Fruit fly (Drosophila melanogaster): Measurements from ENCODE around the gene CG14556.

CG14556 gene

DNA sequence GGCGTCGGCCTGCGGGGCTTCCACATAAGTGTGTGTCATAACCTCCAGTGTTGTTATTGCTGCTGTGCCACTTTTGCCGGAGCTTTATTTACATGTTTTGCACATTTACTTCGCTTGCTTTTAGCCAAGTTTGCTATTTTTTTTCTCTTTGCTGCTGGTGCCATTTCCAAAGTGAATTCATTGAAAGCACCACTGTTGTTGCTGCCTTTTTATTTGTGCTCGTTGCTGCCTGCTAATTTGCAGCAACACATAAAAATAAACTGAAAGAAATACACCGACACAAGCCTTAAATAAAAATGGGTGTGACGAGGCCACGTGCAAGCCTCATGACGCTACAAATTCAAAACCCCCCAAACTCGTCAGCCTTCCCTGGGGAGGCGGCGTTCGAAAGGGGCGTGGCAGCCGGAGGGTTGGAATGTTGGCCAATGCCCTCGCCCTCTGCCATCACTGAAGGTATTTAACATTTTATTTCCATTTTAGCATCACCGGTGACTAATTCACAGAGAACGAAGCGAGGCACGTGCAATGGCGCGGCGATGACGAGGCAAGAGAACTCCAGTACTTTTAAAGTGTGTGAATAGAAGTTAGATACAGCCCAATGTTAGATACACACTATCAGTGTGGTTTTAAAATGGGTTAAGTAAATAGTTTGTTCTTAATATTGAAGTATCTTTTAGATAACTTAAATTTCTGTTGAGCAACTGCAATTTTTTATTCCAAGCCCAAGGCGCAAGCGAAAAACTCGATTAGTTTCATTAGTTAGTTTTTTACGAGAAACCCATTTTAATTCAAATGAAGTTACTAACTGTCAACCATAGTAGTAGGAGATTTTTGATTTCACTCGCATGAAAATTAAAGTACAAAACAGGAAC lies at the start of gene CG14556:
TSS of gene CG14556 (plus strand) at position 822 of the 872 bp plus-strand sequence.
- no peak for TF ChIP-seq CG8478 (optimal IDR thresholded peaks at IDR 0.05)
- TF ChIP-seq CTCF (optimal IDR thresholded peaks at IDR 0.05) = no peak

dm6 chr3R:26081380-26081991 lies 45.0 kb upstream of the CG14556 start:
- TF ChIP-seq CG8478 (optimal IDR thresholded peaks at IDR 0.05) (no peak), CTCF (optimal IDR thresholded peaks at IDR 0.05) (no peak)

dm6 chr3R:26095551-26095950 lies 30.9 kb upstream of the CG14556 start:
- TF ChIP-seq CTCF (optimal IDR thresholded peaks at IDR 0.05) = no peak
- TF ChIP-seq CG8478 (optimal IDR thresholded peaks at IDR 0.05) = no peak

DNA sequence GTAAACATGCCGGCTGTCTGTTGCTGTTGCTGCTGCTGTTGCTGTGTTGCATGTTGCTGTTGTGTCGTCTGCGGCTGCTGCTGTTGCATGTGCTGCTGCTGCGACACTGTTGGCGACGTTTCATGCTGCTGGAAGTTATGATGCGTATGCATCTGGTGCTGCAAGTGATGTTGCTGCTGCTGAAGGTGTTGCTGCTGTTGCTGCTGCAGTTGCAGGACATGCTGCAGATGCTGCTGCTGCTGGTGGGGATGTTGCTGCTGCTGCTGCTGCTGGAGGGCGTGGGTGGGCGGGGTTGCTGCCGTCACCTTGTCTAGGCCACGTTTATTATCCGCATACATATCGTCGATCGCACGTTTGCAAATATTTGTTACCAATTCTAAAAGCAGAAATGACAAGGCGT lies 30.3 kb upstream of the CG14556 start:
- TF ChIP-seq CG8478 (optimal IDR thresholded peaks at IDR 0.05) = no peak
- TF ChIP-seq CTCF (optimal IDR thresholded peaks at IDR 0.05) = no peak

DNA sequence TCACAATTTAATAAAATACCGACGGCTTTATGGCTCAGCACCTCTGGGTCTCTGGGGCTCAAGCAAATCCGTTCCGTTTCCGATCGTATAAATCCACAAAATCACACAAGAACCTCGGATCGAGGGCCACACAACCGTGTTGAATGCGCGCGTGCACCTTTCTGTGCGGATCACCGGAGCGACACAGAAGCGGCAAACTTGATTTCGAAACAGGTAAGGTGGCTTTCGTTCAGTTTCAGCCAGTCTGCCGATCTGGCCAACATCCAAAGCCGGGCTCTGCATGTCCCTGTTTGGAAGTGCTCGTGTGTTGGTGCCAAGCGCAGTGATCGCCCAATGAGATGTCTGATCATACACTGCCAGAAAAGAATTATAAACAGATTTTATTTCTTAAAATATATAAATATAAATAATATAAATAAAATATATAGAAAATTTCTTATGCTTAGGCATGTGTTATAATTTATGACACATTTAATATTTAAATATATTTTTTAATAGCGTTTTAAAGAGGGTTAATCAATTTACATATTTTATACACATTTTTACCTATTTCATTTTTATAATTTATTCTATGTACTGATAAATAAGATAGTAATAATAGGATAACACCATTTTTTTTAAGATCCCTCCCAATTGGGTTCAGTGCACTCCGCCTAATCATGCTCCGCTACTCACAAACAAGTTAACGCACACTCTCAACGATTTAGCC lies 27.8 kb upstream of the CG14556 start, which contains the start of gene dysf:
TSS of gene dysf (minus strand) at position 210 of the 709 bp plus-strand sequence.
- no peak for TF ChIP-seq CG8478 (optimal IDR thresholded peaks at IDR 0.05)
- TF ChIP-seq CTCF (optimal IDR thresholded peaks at IDR 0.05) = no peak

dm6 chr3R:26099238-26099637 lies 27.2 kb upstream of the CG14556 start:
- TF ChIP-seq CTCF (optimal IDR thresholded peaks at IDR 0.05) (no peak), CG8478 (optimal IDR thresholded peaks at IDR 0.05) (no peak)

- TF ChIP-seq CG8478 (optimal IDR thresholded peaks at IDR 0.05) (no peak), CTCF (optimal IDR thresholded peaks at IDR 0.05) (no peak)
These were observed 23.0 kb upstream of the CG14556 start for dm6 chr3R:26103440-26103839.

- TF ChIP-seq CG8478 (optimal IDR thresholded peaks at IDR 0.05) = no peak
- TF ChIP-seq CTCF (optimal IDR thresholded peaks at IDR 0.05) = no peak
These were observed 21.9 kb upstream of the CG14556 start for dm6 chr3R:26104302-26105140.

- TF ChIP-seq CTCF (optimal IDR thresholded peaks at IDR 0.05) (no peak), CG8478 (optimal IDR thresholded peaks at IDR 0.05) (no peak)
These were observed 21.4 kb upstream of the CG14556 start for dm6 chr3R:26105141-26105403.

- no peak for TF ChIP-seq CTCF (optimal IDR thresholded peaks at IDR 0.05)
- TF ChIP-seq CG8478 (optimal IDR thresholded peaks at IDR 0.05) = no peak
These were observed 21.1 kb upstream of the CG14556 start for dm6 chr3R:26105407-26105806.

- TF ChIP-seq CTCF (optimal IDR thresholded peaks at IDR 0.05) (no peak), CG8478 (optimal IDR thresholded peaks at IDR 0.05) (no peak)
These were observed 20.4 kb upstream of the CG14556 start for dm6 chr3R:26105924-26106494.

dm6 chr3R:26106595-26107152 lies 19.8 kb upstream of the CG14556 start, which contains the start of gene Cipc:
Gene Cipc, plus strand, starts transcription at chr3R:26106868.
- TF ChIP-seq CG8478 (optimal IDR thresholded peaks at IDR 0.05) (no peak), CTCF (optimal IDR thresholded peaks at IDR 0.05) (no peak)

DNA sequence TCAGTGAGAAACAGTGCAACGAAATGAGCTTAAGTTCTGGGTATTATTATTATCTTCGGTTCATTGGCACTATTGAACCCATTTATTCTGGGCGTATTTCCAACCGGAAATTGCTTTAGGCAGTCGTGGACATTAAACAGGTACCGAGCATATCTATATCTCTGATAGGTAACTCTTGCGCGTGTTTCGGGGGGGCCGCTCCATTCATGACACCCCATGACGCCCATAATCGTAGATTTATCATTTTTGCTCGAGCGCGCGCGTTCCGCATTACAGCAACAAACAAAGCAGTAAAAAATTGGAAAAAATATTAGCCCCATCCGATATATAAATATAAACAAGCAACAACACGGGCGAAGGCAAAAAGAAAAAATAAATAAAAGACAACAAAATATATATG lies 18.0 kb upstream of the CG14556 start:
- TF ChIP-seq CG8478 (optimal IDR thresholded peaks at IDR 0.05) = no peak
- TF ChIP-seq CTCF (optimal IDR thresholded peaks at IDR 0.05) = no peak

DNA sequence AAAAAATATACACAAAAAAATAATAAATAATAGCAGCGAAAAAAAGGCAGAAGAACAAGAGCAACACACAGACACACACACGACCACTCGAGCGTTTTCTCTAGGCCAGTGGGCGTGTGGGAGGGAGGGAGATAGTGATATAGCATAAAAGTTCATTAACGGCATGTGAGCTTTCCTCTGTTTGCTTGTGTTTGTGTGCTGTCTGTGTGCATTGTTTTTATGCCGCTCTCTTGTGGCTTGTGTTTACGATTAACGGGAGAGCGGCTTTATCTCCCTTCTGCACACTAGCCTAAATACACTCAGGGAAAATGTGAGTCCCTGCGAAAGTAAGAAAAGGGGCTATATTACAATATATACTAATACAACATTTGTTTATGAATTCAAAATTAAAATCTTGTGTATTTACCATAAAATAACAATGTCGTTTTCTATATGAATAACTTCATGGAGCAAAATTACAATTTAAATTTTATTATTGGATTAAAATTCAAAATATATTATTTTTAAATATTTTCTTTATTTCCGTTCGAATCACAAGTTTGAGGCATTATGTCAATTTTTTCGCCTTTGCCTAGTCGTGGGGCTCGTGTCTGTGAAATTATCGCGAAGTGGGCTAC lies 8.9 kb upstream of the CG14556 start:
- TF ChIP-seq CG8478 (optimal IDR thresholded peaks at IDR 0.05) (no peak), CTCF (optimal IDR thresholded peaks at IDR 0.05) (no peak)

Data from S2 (cell line).